Fruit fly (Drosophila melanogaster) S2 (cell line): Measurements from ENCODE around the gene CG13760.

Experiments
- CG8478 ChIP-seq: fragments of >200 bp; optimal IDR thresholded peaks from 2 replicates; lab custom pipeline; 2018
- CTCF ChIP-seq, 2 experiments: fragments of >200 bp; optimal IDR thresholded peaks; 2 replicates each; lab custom pipeline; 2018

CG13760 gene

dm6 chrX:2545328-2545758, 40.2 kb downstream of the CG13760 start, which contains the start of gene trol:
trol (minus strand) TSS chrX:2545427.
- TF ChIP-seq CTCF (optimal IDR thresholded peaks at IDR 0.05; lab: Kevin White, UChicago) = no peak
- no peak for TF ChIP-seq CG8478 (lab: Kevin White, UChicago)

dm6 chrX:2542500-2542899, 43.0 kb downstream of the CG13760 start:
- no peak for TF ChIP-seq CG8478 (lab: Kevin White, UChicago)
- no peak for TF ChIP-seq CTCF (optimal IDR thresholded peaks at IDR 0.05; lab: Kevin White, UChicago)

DNA sequence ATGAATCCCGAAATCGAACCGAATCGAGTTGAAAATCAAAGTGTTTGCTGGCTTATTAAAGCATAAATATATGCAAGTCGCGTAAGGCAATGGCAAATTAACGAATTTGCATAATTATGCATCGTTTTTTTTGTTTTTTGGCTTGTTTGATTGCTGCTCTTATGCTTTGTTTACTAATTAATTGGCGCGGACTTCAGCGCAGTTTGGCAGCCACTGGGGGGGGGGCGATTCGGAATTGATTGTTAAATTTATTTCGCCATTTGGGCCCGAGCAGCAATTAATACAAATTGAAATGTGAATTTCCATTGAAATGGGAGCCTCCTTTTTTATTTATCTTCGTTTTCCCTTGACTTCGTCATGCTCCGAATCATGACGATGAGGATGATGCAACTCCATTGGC, 46.0 kb downstream of the CG13760 start:
- TF ChIP-seq CG8478 (lab: Kevin White, UChicago) = no peak
- TF ChIP-seq CTCF (optimal IDR thresholded peaks at IDR 0.05; lab: Kevin White, UChicago) = no peak

DNA sequence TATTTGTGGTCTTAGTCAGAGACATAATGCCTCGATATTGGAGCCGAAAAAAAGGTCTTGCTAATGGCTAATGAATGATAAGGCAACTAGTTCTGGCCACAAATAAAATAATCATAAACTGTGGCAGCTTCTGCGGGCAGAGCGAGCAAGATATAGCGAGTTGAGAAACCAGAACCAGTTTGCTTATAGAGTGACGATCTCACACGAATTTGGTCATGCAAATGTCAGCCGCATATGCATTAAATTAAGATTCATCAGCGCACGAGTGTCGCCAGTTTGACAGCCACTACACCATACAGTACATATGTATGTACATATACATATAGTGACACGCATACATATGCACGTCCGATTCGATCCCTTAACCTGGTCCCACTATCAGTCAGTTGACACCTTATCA, 47.1 kb downstream of the CG13760 start:
- TF ChIP-seq CTCF (optimal IDR thresholded peaks at IDR 0.05; lab: Kevin White, UChicago) (no peak), CG8478 (lab: Kevin White, UChicago) (no peak)

DNA sequence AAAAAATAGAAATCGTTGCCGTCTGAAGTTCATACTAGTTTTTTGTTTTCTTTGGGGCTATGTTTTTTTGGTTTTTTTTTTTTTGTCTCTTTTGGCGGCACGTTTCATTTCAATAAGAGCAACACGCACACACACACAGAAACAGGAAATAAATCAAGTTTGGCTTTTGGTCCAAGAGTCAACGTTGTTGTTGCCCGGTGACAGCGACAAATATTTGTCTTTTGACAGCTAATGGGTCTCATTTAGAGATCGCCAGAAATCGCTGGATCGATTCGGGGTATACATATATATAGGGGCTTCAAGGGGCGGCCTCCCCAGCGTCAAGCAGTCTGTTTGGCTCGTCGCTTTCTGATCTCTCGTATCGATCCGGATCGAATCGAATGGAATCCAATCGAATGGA, 48.1 kb downstream of the CG13760 start:
- no peak for TF ChIP-seq CTCF (optimal IDR thresholded peaks at IDR 0.05; lab: Kevin White, UChicago)
- no peak for TF ChIP-seq CG8478 (lab: Kevin White, UChicago)

- TF ChIP-seq CG8478 (lab: Kevin White, UChicago) (no peak), CTCF (optimal IDR thresholded peaks at IDR 0.05; lab: Kevin White, UChicago) (no peak)
Measured at dm6 chrX:2536136-2536535, 49.4 kb downstream of the CG13760 start.

DNA sequence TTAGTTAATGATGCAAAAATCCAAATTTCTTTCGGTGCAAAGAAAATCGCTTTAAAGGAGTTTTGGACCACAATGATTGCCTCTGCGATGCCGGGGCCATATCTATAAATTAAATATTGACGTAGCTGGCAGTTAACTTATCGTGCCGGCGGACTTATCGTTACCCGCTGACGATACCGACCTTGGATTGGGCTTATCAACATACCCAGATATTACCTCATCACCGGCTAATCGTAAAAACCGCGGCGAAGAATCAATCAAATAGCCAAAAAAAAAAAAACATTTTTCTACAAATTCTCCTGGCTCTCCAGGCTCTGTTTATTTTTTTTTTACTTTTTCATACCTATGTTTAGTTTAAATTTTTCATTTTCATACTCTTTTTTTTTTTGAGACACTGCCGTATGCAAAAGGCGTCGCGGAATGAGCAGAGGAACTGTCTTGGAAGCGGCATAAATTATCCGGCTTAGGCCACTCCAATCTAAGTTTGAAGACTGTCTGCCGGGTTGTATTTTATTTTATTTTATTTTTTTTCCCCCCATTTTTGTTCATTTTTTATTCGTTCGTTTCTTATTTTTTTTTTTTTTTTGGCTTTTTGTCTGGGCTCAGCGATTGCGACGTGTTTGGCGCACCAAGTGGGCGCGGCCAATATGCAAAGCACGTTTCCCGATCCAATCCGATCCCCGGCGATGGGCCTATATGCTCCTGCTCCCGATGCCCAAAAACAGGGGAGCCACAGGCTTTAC, 50.4 kb downstream of the CG13760 start:
- TF ChIP-seq CG8478 (lab: Kevin White, UChicago) (no peak), CTCF (optimal IDR thresholded peaks at IDR 0.05; lab: Kevin White, UChicago) (no peak)

- TF ChIP-seq CG8478 (lab: Kevin White, UChicago) (no peak), CTCF (optimal IDR thresholded peaks at IDR 0.05; lab: Kevin White, UChicago) (no peak)
Measured at dm6 chrX:2533843-2534473, 51.5 kb downstream of the CG13760 start.
